Fruit fly (Drosophila melanogaster) whole organism, prepupa: ENCODE data around the gene CG5815.

Experiments used
- Blimp-1 ChIP-seq: fragments of 200-800 bp; sonication (Bioruptor generic); optimal IDR thresholded peaks from 3 replicates; lab custom pipeline; 2017; ENCODE audit warnings: missing biosample characterization, missing genetic modification characterization, mild to moderate bottlenecking, moderate library complexity, missing genetic modification reagents
- CG11902 ChIP-seq: fragments of 200-800 bp; sonication (Bioruptor generic); optimal IDR thresholded peaks from 3 replicates; lab custom pipeline; 2016; ENCODE audit warnings: missing biosample characterization, missing genetic modification characterization
- CG15336 ChIP-seq: fragments of 200-800 bp; sonication (Bioruptor generic); IDR thresholded peaks from 2 replicates; pipeline ENCODE4 v1.3.6; 2022; ENCODE audit warnings: missing biosample characterization, missing genetic modification characterization
- CG1621 ChIP-seq: fragments of 200-800 bp; sonication (Bioruptor generic); optimal IDR thresholded peaks from 3 replicates; lab custom pipeline; 2018; ENCODE audit warnings: missing biosample characterization, mild to moderate bottlenecking, missing genetic modification characterization
- CG6792 ChIP-seq: fragments of 200-800 bp; sonication (Bioruptor generic); optimal IDR thresholded peaks from 3 replicates; lab custom pipeline; 2016; ENCODE audit warnings: missing biosample characterization, missing genetic modification characterization
- CG8632 ChIP-seq: fragments of 200-800 bp; sonication (Bioruptor generic); optimal IDR thresholded peaks from 3 replicates; lab custom pipeline; 2016; ENCODE audit warnings: missing biosample characterization, missing genetic modification characterization
- CG9139 ChIP-seq: fragments of 200-800 bp; sonication (Bioruptor generic); optimal IDR thresholded peaks from 3 replicates; lab custom pipeline; 2017; ENCODE audit warnings: missing biosample characterization, mild to moderate bottlenecking, missing genetic modification characterization
- Lpt ChIP-seq: fragments of 200-800 bp; sonication (Bioruptor generic); optimal IDR thresholded peaks from 3 replicates; lab custom pipeline; 2016; ENCODE audit warnings: missing biosample characterization, missing genetic modification characterization
- OdsH ChIP-seq: fragments of 200-800 bp; sonication (Bioruptor generic); optimal IDR thresholded peaks from 3 replicates; lab custom pipeline; 2016; ENCODE audit warnings: missing biosample characterization, missing genetic modification characterization
- dsx ChIP-seq: fragments of 200-800 bp; optimal IDR thresholded peaks from 3 replicates; lab custom pipeline; 2019; ENCODE audit warnings: missing biosample characterization, mild to moderate bottlenecking, missing genetic modification characterization, moderate library complexity; ENCODE audit not compliant: poor library complexity, severe bottlenecking
- fd85E ChIP-seq: fragments of 200-800 bp; sonication (Bioruptor generic); optimal IDR thresholded peaks from 3 replicates; lab custom pipeline; 2016; ENCODE audit warnings: missing biosample characterization, missing genetic modification characterization
- fkh ChIP-seq: fragments of 200-800 bp; sonication (Bioruptor generic); optimal IDR thresholded peaks from 3 replicates; lab custom pipeline; 2017; ENCODE audit warnings: missing biosample characterization, mild to moderate bottlenecking, missing genetic modification characterization, moderate library complexity

dm6 chr3R:27128723-27129122 is 16.4 kb downstream of the CG5815 start:
- TF ChIP-seq Blimp-1 (GFP tag; lab: Kevin White, UChicago), result no peak
- TF ChIP-seq CG11902 (GFP tag; lab: Kevin White, UChicago), result no peak
- no peak for TF ChIP-seq CG8632 (GFP tag; lab: Kevin White, UChicago)
- TF ChIP-seq Lpt (GFP tag; lab: Kevin White, UChicago), result no peak
- TF ChIP-seq CG15336 (GFP tag; lab: Robert Waterston, UW), result no peak
- TF ChIP-seq dsx, result no peak
- TF ChIP-seq CG6792 (GFP tag; lab: Kevin White, UChicago), result no peak
- TF ChIP-seq fd85E (GFP tag; lab: Kevin White, UChicago), result no peak
- TF ChIP-seq CG9139, result no peak
- no peak for TF ChIP-seq fkh (GFP tag; lab: Kevin White, UChicago)
- no peak for TF ChIP-seq OdsH (GFP tag; lab: Kevin White, UChicago)
- TF ChIP-seq CG1621 (tag; lab: Kevin White, UChicago), result no peak
